Worm (Caenorhabditis elegans): Measurements from ENCODE around the gene Y53F4B.10.
"Not testable (repeated sequence)": the region's sequence is repeated elsewhere in the genome, so short reads cannot be mapped to it uniquely, and the experiment has no call there.

The Y53F4B.10 gene

DNA sequence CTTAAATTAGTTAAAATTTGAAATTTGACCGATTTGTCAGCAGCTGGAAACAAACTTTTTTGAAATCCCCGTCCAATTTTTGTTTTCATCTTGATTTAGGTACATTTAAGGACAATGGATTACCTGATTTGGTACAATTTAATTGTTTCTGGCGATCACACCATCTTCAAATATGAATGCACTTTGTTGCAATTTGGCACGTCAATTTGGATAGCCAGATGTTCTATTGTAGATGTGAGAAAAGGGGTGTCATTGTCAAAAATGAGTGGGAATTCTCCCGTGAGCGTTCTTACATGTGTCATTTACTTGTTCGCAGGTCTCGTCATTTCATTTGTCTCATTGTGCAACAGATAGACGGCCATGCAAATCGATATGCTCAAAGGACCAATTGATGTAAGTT is 15.1 kb downstream of the Y53F4B.10 start, which contains the start of gene Y53F4B.43:
TSS of gene Y53F4B.43 (plus strand) at position 301 of the 400 bp plus-strand sequence.
- TF ChIP-seq lir-3 (tag; optimal IDR thresholded peaks at IDR 0.05; ENCODE audit: poor library complexity); zag-1 (tag; optimal IDR thresholded peaks at IDR 0.05); ceh-90 (tag; optimal IDR thresholded peaks at IDR 0.05): not testable (repeated sequence)

DNA sequence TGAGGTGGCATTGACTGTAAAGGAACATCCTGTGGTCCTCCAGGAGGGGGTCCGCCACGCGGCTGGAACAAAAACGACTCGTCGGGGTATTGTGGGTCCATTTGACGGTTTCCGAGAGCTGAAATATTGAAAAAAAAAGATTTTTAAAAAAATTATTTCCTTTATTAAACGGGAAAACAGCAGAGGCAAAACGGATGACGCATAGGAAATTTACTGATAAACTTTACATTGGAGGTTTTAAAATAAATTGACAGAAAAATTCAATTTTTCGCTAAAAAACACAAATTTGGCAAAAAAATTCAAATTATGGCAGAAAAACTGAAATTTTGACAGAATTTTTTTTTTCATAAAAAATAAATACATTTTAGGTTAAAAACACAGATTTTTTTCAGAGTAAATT is 19.4 kb downstream of the Y53F4B.10 start, which contains the start of gene Y53F4B.5:
TSS of gene Y53F4B.5 (minus strand) at position 101 of the 400 bp plus-strand sequence.
- no peak for TF ChIP-seq jun-1 (tag; optimal IDR thresholded peaks at IDR 0.05)
- no peak for TF ChIP-seq tlp-1 (tag; optimal IDR thresholded peaks at IDR 0.05)
- no peak for TF ChIP-seq rnt-1 (tag; optimal IDR thresholded peaks at IDR 0.05)
- no peak for TF ChIP-seq xbp-1 (tag; optimal IDR thresholded peaks at IDR 0.05)
- TF ChIP-seq nhr-71 (tag; optimal IDR thresholded peaks at IDR 0.05) = no peak
- TF ChIP-seq zag-1 (tag; optimal IDR thresholded peaks at IDR 0.05) = no peak
- TF ChIP-seq nhr-237 (tag; optimal IDR thresholded peaks at IDR 0.05) = no peak

DNA sequence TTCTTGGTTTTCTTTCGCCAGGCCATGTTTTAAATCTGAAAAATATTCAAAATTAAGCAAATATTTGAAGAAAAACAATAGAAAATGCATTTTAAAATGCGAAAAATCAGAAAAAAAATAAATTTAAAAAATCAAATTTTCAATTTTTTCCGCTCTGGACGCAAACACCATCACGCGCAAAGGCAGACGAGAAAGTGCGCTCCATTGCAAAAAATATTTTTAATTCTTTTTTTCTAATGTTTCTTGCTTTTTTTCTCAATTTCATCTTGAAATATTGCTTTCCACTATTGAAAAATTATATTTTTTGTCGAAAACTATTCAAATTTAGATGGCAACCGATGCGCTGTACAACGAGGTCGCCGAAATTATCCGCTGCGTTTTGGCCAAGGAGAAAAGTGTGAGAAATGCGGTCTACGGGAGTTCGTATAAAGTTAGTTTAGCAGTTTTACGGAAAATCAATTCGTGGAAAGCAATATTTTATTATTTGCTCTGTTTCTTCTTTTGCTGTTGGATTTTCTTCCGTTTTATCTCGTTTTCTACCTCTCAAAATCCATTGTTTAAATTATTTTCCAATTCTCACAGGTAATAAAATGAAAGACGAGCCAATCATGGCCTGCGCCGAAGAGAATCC is 33.9 kb downstream of the Y53F4B.10 start, which contains the start of the genes pole-4, nsun-5 and metl-2:
TSS of gene pole-4 (minus strand) at position 35 of the 631 bp plus-strand sequence.
TSS of gene nsun-5 (plus strand) at position 298 of the 631 bp plus-strand sequence.
TSS of gene metl-2 (plus strand) at position 581 of the 631 bp plus-strand sequence.
- TF ChIP-seq unc-86 (tag; optimal IDR thresholded peaks at IDR 0.05) (peak; percentile 31), mdl-1 (tag; optimal IDR thresholded peaks at IDR 0.05) (peak in 1 of 2 experiments; percentile 36), lin-15B (tag; optimal IDR thresholded peaks at IDR 0.05) (peak; percentile 70), isw-1 (GFP tag; IDR thresholded peaks at IDR 0.05) (peak; percentile 63), nhr-71 (tag; optimal IDR thresholded peaks at IDR 0.05) (no peak), sup-37 (GFP tag; optimal IDR thresholded peaks at IDR 0.05) (no peak), hpl-2 (GFP tag; optimal IDR thresholded peaks at IDR 0.05) (no peak), efl-1 (optimal IDR thresholded peaks at IDR 0.05) (peak; percentile 59 to 81), efl-1 (GFP tag; optimal IDR thresholded peaks at IDR 0.05 in 1 of 2) (peak; percentile 87 to 98), lin-13 (GFP tag; optimal IDR thresholded peaks at IDR 0.05) (peak; percentile 10), snu-23 (GFP tag; optimal IDR thresholded peaks at IDR 0.05) (peak; percentile 71), unc-98 (GFP tag; IDR thresholded peaks at IDR 0.05) (no peak), blmp-1 (tag; optimal IDR thresholded peaks at IDR 0.05) (peak; percentile 54), elt-3 (tag; optimal IDR thresholded peaks at IDR 0.05) (peak in 1 of 6 experiments; percentile 74), pag-3 (tag; optimal IDR thresholded peaks at IDR 0.05; ENCODE audit: borderline replicate concordance, insufficient read depth) (no peak), nhr-77 (tag; optimal IDR thresholded peaks at IDR 0.05) (peak; percentile 57), snpc-4 (tag; optimal IDR thresholded peaks at IDR 0.05) (peak; percentile 72), swsn-7 (tag; optimal IDR thresholded peaks at IDR 0.05) (peak; percentile 52), dpl-1 (GFP tag; optimal IDR thresholded peaks at IDR 0.05) (peak; percentile 76 to 87 (median 81)), ztf-11 (tag; optimal IDR thresholded peaks at IDR 0.05) (no peak), skn-1 (tag; optimal IDR thresholded peaks at IDR 0.05) (peak; percentile 68), rnt-1 (tag; optimal IDR thresholded peaks at IDR 0.05) (no peak), xbp-1 (tag; optimal IDR thresholded peaks at IDR 0.05) (peak; percentile 55), lsy-2 (tag; optimal IDR thresholded peaks at IDR 0.05) (peak; percentile 67 to 85), lin-14 (GFP tag; optimal IDR thresholded peaks at IDR 0.05) (no peak), mep-1 (tag; optimal IDR thresholded peaks at IDR 0.05) (peak; percentile 75), ceh-82 (tag; optimal IDR thresholded peaks at IDR 0.05) (peak; percentile 49 to 54 (median 51)), unc-62 (GFP tag; optimal IDR thresholded peaks at IDR 0.05) (no peak), tbx-2 (tag; optimal IDR thresholded peaks at IDR 0.05) (peak; percentile 59), C16A3.4 (tag; optimal IDR thresholded peaks at IDR 0.05) (peak; percentile 57), lin-35 (GFP tag; optimal IDR thresholded peaks at IDR 0.05) (peak; percentile 81 to 88), dsc-1 (tag; optimal IDR thresholded peaks at IDR 0.05) (peak; percentile 27), nhr-20 (tag; optimal IDR thresholded peaks at IDR 0.05) (peak; percentile 63), unc-130 (tag; optimal IDR thresholded peaks at IDR 0.05) (peak; percentile 37), F16B12.6 (tag; optimal IDR thresholded peaks at IDR 0.05) (peak; percentile 91), nhr-84 (tag; optimal IDR thresholded peaks at IDR 0.05) (no peak), fkh-8 (tag; optimal IDR thresholded peaks at IDR 0.05) (peak; percentile 66), fos-1 (tag; optimal IDR thresholded peaks at IDR 0.05) (peak; percentile 21), nhr-19 (GFP tag; conservative IDR thresholded peaks at IDR 0.05) (peak; percentile 33; the same call in 1 of the 2 replicates)
